Worm (Caenorhabditis elegans) whole organism, mixed stage, embryonic: Measurements from ENCODE around the gene F36H5.13.

Source experiments
- mep-1 ChIP-seq: fragments of 150-350 bp; optimal IDR thresholded peaks from 2 replicates; lab custom pipeline; 2017; ENCODE audit warnings: missing biosample characterization, missing genetic modification reagents, missing genetic modification characterization, inconsistent platforms
- unc-62 ChIP-seq: fragments of 150-350 bp; optimal IDR thresholded peaks from 2 replicates; lab custom pipeline; 2014; ENCODE audit warnings: missing biosample characterization, missing genetic modification reagents, missing genetic modification characterization

ce11 chrII:1766715-1767114 lies 16.4 kb upstream of the F36H5.13 start:
- TF ChIP-seq mep-1 (tag; lab: Kevin White, UChicago), result no peak
- no peak for TF ChIP-seq unc-62 (GFP tag; lab: Kevin White, UChicago)
